Fruit fly (Drosophila melanogaster): Measurements from ENCODE around the gene Rpn3.

The Rpn3 gene

dm6 chr2L:19034213-19034929 is 17.2 kb upstream of the Rpn3 start, which contains the start of the genes mib2 and CG31800 (continued):
- TF ChIP-seq CG2202 (tag; optimal IDR thresholded peaks at IDR 0.05) = no peak
- no peak for TF ChIP-seq hkb (optimal IDR thresholded peaks at IDR 0.05)
- TF ChIP-seq hkb (GFP tag; IDR thresholded peaks at IDR 0.05) = no peak
- TF ChIP-seq CG10267 (tag; optimal IDR thresholded peaks at IDR 0.05) = peak; percentile 16
- no peak for TF ChIP-seq Chrac-16 (GFP tag; optimal IDR thresholded peaks at IDR 0.05)
- TF ChIP-seq dpn (GFP tag; optimal IDR thresholded peaks at IDR 0.05) = peak in 1 of 2 experiments; percentile 0
- no peak for TF ChIP-seq cad (GFP tag; optimal IDR thresholded peaks at IDR 0.05)
- TF ChIP-seq Trl (optimal IDR thresholded peaks at IDR 0.05) = no peak
- no peak for TF ChIP-seq Trl (GFP tag; optimal IDR thresholded peaks at IDR 0.05)
- TF ChIP-seq mld (GFP tag; IDR thresholded peaks at IDR 0.05; ENCODE audit: partially characterized antibody) = peak; percentile 84
- no peak for TF ChIP-seq vfl (GFP tag; optimal IDR thresholded peaks at IDR 0.05)
- TF ChIP-seq ase (GFP tag; IDR thresholded peaks at IDR 0.05) = no peak
- TF ChIP-seq sima (GFP tag; optimal IDR thresholded peaks at IDR 0.05) = no peak
- TF ChIP-seq HLH3B (GFP tag; IDR thresholded peaks at IDR 0.05) = no peak
- TF ChIP-seq Deaf1 (tag; optimal IDR thresholded peaks at IDR 0.05) = no peak
- TF ChIP-seq ftz-f1 (GFP tag; optimal IDR thresholded peaks at IDR 0.05) = no peak
- TF ChIP-seq CG31441 (GFP tag; IDR thresholded peaks at IDR 0.05) = no peak
- TF ChIP-seq Side (GFP tag; optimal IDR thresholded peaks at IDR 0.05) = no peak
- TF ChIP-seq CG34422 (GFP tag; IDR thresholded peaks at IDR 0.05) = no peak
- TF ChIP-seq repo (GFP tag; optimal IDR thresholded peaks at IDR 0.05) = no peak
- TF ChIP-seq Fer3 (tag; optimal IDR thresholded peaks at IDR 0.05) = no peak
- no peak for TF ChIP-seq exex (tag; optimal IDR thresholded peaks at IDR 0.05)
- no peak for TF ChIP-seq Dek (tag; optimal IDR thresholded peaks at IDR 0.05)
- TF ChIP-seq CG31365 (tag; optimal IDR thresholded peaks at IDR 0.05) = no peak
- TF ChIP-seq kah (GFP tag; optimal IDR thresholded peaks at IDR 0.05) = no peak
- no peak for TF ChIP-seq CG31224 (GFP tag; IDR thresholded peaks at IDR 0.05)
- TF ChIP-seq sc (optimal IDR thresholded peaks at IDR 0.05) = no peak
- TF ChIP-seq sc (GFP tag; optimal IDR thresholded peaks at IDR 0.05) = no peak
- no peak for TF ChIP-seq oc (tag; optimal IDR thresholded peaks at IDR 0.05)
- no peak for TF ChIP-seq disco-r (GFP tag; optimal IDR thresholded peaks at IDR 0.05)
- no peak for TF ChIP-seq CG10959 (GFP tag; IDR thresholded peaks at IDR 0.05)
- TF ChIP-seq CG3726 (GFP tag; IDR thresholded peaks at IDR 0.05) = no peak
- TF ChIP-seq kni (GFP tag; optimal IDR thresholded peaks at IDR 0.05) = no peak
- TF ChIP-seq pzg (GFP tag; optimal IDR thresholded peaks at IDR 0.05) = peak; percentile 63
- TF ChIP-seq crp (GFP tag; optimal IDR thresholded peaks at IDR 0.05) = peak in 1 of 2 experiments; percentile 74
- TF ChIP-seq Drgx (GFP tag; IDR thresholded peaks at IDR 0.05) = no peak
- no peak for TF ChIP-seq schlank (tag; optimal IDR thresholded peaks at IDR 0.05)
- TF ChIP-seq Dbx (GFP tag; IDR thresholded peaks at IDR 0.05) = no peak
- TF ChIP-seq CG8290 (GFP tag; optimal IDR thresholded peaks at IDR 0.05) = peak; percentile 29
- peak in 1 of 2 experiments; percentile 49 for TF ChIP-seq CG8290 (tag; optimal IDR thresholded peaks at IDR 0.05)
- no peak for TF ChIP-seq CG4820 (GFP tag; optimal IDR thresholded peaks at IDR 0.05)
- no peak for TF ChIP-seq run (tag; optimal IDR thresholded peaks at IDR 0.05)
- TF ChIP-seq dysf (GFP tag; IDR thresholded peaks at IDR 0.05) = no peak
- TF ChIP-seq tna (GFP tag; IDR thresholded peaks at IDR 0.05; ENCODE audit: partially characterized antibody) = peak; percentile 69
- TF ChIP-seq Sox102F (GFP tag; optimal IDR thresholded peaks at IDR 0.05) = no peak
- no peak for TF ChIP-seq CG2678 (tag; optimal IDR thresholded peaks at IDR 0.05)
- no peak for TF ChIP-seq CG34376 (GFP tag; optimal IDR thresholded peaks at IDR 0.05)
- no peak for TF ChIP-seq CG16779 (GFP tag; IDR thresholded peaks at IDR 0.05)
- TF ChIP-seq CG8478 (optimal IDR thresholded peaks at IDR 0.05) = no peak
- no peak for TF ChIP-seq CG14965 (GFP tag; optimal IDR thresholded peaks at IDR 0.05; ENCODE audit: borderline replicate concordance)
- TF ChIP-seq tio (GFP tag; optimal IDR thresholded peaks at IDR 0.05) = no peak
- TF ChIP-seq Med (GFP tag) = peak; percentile 80
